Fruit fly (Drosophila melanogaster): ENCODE data around the gene CG32269.
A peak's percentile ranks its signal among the peaks of the same experiment; 100 is the strongest.

CG32269 gene

dm6 chr3L:3244244-3245144, 35.7 kb upstream of the CG32269 start, which contains the start of gene CG12078:
Gene CG12078 (minus strand): TSS chr3L:3244294.
- TF ChIP-seq GATAd (GFP tag; optimal IDR thresholded peaks at IDR 0.05) = no peak
- no peak for TF ChIP-seq Myc (optimal IDR thresholded peaks at IDR 0.05)
- peak; percentile 21 for TF ChIP-seq Hr83 (GFP tag; optimal IDR thresholded peaks at IDR 0.05; ENCODE audit: poor library complexity, severe bottlenecking)
- no peak for TF ChIP-seq Sp1 (GFP tag; optimal IDR thresholded peaks at IDR 0.05)
- TF ChIP-seq CrebA (GFP tag; optimal IDR thresholded peaks at IDR 0.05; ENCODE audit: borderline replicate concordance) = no peak
- no peak for TF ChIP-seq jim (GFP tag; optimal IDR thresholded peaks at IDR 0.05)
- no peak for TF ChIP-seq ey (GFP tag; optimal IDR thresholded peaks at IDR 0.05)
- peak; percentile 9 for TF ChIP-seq tai (GFP tag; optimal IDR thresholded peaks at IDR 0.05)
- no peak for TF ChIP-seq CG9705 (GFP tag; optimal IDR thresholded peaks at IDR 0.05)
- TF ChIP-seq fru (GFP tag; optimal IDR thresholded peaks at IDR 0.05) = peak; percentile 2
- no peak for TF ChIP-seq dl (GFP tag; optimal IDR thresholded peaks at IDR 0.05; ENCODE audit: insufficient read depth in 1 of 2, partially characterized antibody in 2 of 2)
- no peak for TF ChIP-seq br (GFP tag; optimal IDR thresholded peaks at IDR 0.05)
- no peak for TF ChIP-seq CG32264 (GFP tag; optimal IDR thresholded peaks at IDR 0.05)
- TF ChIP-seq Rel (GFP tag; optimal IDR thresholded peaks at IDR 0.05) = no peak
- no peak for TF ChIP-seq Rel (tag; optimal IDR thresholded peaks at IDR 0.05)
- TF ChIP-seq Hnf4 (GFP tag; optimal IDR thresholded peaks at IDR 0.05) = no peak
- TF ChIP-seq Mio (GFP tag; optimal IDR thresholded peaks at IDR 0.05) = no peak
- no peak for TF ChIP-seq psq (GFP tag; optimal IDR thresholded peaks at IDR 0.05)
- TF ChIP-seq Vsx2 (GFP tag; optimal IDR thresholded peaks at IDR 0.05; ENCODE audit: partially characterized antibody) = no peak
- TF ChIP-seq Dif (GFP tag; optimal IDR thresholded peaks at IDR 0.05; ENCODE audit: partially characterized antibody) = no peak
- no peak for TF ChIP-seq dsf (GFP tag; optimal IDR thresholded peaks at IDR 0.05; ENCODE audit: borderline replicate concordance)
- no peak for TF ChIP-seq sage (GFP tag; optimal IDR thresholded peaks at IDR 0.05)
- no peak for TF ChIP-seq dmrt93B (GFP tag; optimal IDR thresholded peaks at IDR 0.05)
- no peak for TF ChIP-seq Dfd (GFP tag; optimal IDR thresholded peaks at IDR 0.05)
- peak in 1 of 2 experiments; percentile 25 for TF ChIP-seq foxo (GFP tag; optimal IDR thresholded peaks at IDR 0.05)
- TF ChIP-seq brk (GFP tag; optimal IDR thresholded peaks at IDR 0.05) = no peak
- no peak for TF ChIP-seq Jra (GFP tag; optimal IDR thresholded peaks at IDR 0.05)
- no peak for TF ChIP-seq N (GFP tag; optimal IDR thresholded peaks at IDR 0.05)
- no peak for TF ChIP-seq woc (GFP tag; optimal IDR thresholded peaks at IDR 0.05)
- no peak for TF ChIP-seq usp (GFP tag; optimal IDR thresholded peaks at IDR 0.05)
- no peak for TF ChIP-seq rgr (GFP tag; optimal IDR thresholded peaks at IDR 0.05)
- TF ChIP-seq h (GFP tag; optimal IDR thresholded peaks at IDR 0.05) = no peak
- no peak for TF ChIP-seq Abd-B (GFP tag; optimal IDR thresholded peaks at IDR 0.05)
- TF ChIP-seq pan (optimal IDR thresholded peaks at IDR 0.05) = no peak

dm6 chr3L:3242121-3243083, 33.6 kb upstream of the CG32269 start:
- TF ChIP-seq sage (GFP tag; optimal IDR thresholded peaks at IDR 0.05) = no peak
- TF ChIP-seq Sp1 (GFP tag; optimal IDR thresholded peaks at IDR 0.05) = peak; percentile 12
- no peak for TF ChIP-seq Myc (optimal IDR thresholded peaks at IDR 0.05)
- no peak for TF ChIP-seq dsf (GFP tag; optimal IDR thresholded peaks at IDR 0.05; ENCODE audit: borderline replicate concordance)
- TF ChIP-seq brk (GFP tag; optimal IDR thresholded peaks at IDR 0.05) = no peak
- no peak for TF ChIP-seq Abd-B (GFP tag; optimal IDR thresholded peaks at IDR 0.05)
- TF ChIP-seq CrebA (GFP tag; optimal IDR thresholded peaks at IDR 0.05; ENCODE audit: borderline replicate concordance) = peak; percentile 44
- TF ChIP-seq sv (GFP tag; optimal IDR thresholded peaks at IDR 0.05) = no peak
- no peak for TF ChIP-seq foxo (GFP tag; optimal IDR thresholded peaks at IDR 0.05)
- no peak for TF ChIP-seq Hnf4 (GFP tag; optimal IDR thresholded peaks at IDR 0.05)
- no peak for TF ChIP-seq CG32264 (GFP tag; optimal IDR thresholded peaks at IDR 0.05)
- no peak for TF ChIP-seq N (GFP tag; optimal IDR thresholded peaks at IDR 0.05)
- TF ChIP-seq Dfd (GFP tag; optimal IDR thresholded peaks at IDR 0.05) = no peak
- no peak for TF ChIP-seq tai (GFP tag; optimal IDR thresholded peaks at IDR 0.05)
- no peak for TF ChIP-seq ey (GFP tag; optimal IDR thresholded peaks at IDR 0.05)
- no peak for TF ChIP-seq dmrt93B (GFP tag; optimal IDR thresholded peaks at IDR 0.05)
- no peak for TF ChIP-seq lola (GFP tag; optimal IDR thresholded peaks at IDR 0.05)
- TF ChIP-seq HLH106 (tag; optimal IDR thresholded peaks at IDR 0.05) = no peak
- peak; percentile 55 for TF ChIP-seq psq (GFP tag; optimal IDR thresholded peaks at IDR 0.05)
- TF ChIP-seq pan (optimal IDR thresholded peaks at IDR 0.05) = no peak
- no peak for TF ChIP-seq Mio (GFP tag; optimal IDR thresholded peaks at IDR 0.05)
- TF ChIP-seq GATAd (GFP tag; optimal IDR thresholded peaks at IDR 0.05) = no peak
- peak; percentile 22 for TF ChIP-seq br (GFP tag; optimal IDR thresholded peaks at IDR 0.05)
- TF ChIP-seq Vsx2 (GFP tag; optimal IDR thresholded peaks at IDR 0.05; ENCODE audit: partially characterized antibody) = no peak
- no peak for TF ChIP-seq OdsH (GFP tag; optimal IDR thresholded peaks at IDR 0.05)
- TF ChIP-seq CG9705 (GFP tag; optimal IDR thresholded peaks at IDR 0.05) = no peak
- no peak for TF ChIP-seq h (GFP tag; optimal IDR thresholded peaks at IDR 0.05)
- TF ChIP-seq usp (GFP tag; optimal IDR thresholded peaks at IDR 0.05) = no peak
- TF ChIP-seq jim (GFP tag; optimal IDR thresholded peaks at IDR 0.05) = peak; percentile 68
- peak; percentile 65 for TF ChIP-seq fru (GFP tag; optimal IDR thresholded peaks at IDR 0.05)
- peak; percentile 8 for TF ChIP-seq Jra (GFP tag; optimal IDR thresholded peaks at IDR 0.05)
- no peak for TF ChIP-seq Hr83 (GFP tag; optimal IDR thresholded peaks at IDR 0.05; ENCODE audit: poor library complexity, severe bottlenecking)
- peak in 1 of 2 experiments; percentile 52 for TF ChIP-seq dl (GFP tag; optimal IDR thresholded peaks at IDR 0.05; ENCODE audit: insufficient read depth in 1 of 2, partially characterized antibody in 2 of 2)
- TF ChIP-seq woc (GFP tag; optimal IDR thresholded peaks at IDR 0.05) = no peak
- TF ChIP-seq Dif (GFP tag; optimal IDR thresholded peaks at IDR 0.05; ENCODE audit: partially characterized antibody) = peak; percentile 76
- no peak for TF ChIP-seq Hr78 (GFP tag; optimal IDR thresholded peaks at IDR 0.05)
- no peak for TF ChIP-seq Rel (GFP tag; optimal IDR thresholded peaks at IDR 0.05)
- TF ChIP-seq Rel (tag; optimal IDR thresholded peaks at IDR 0.05) = no peak
